Worm (Caenorhabditis elegans) whole organism, L3 larva: ENCODE measurements around the gene C06E1.9.

Experiments used
- ZK546.5 ChIP-seq: sonication (generic microtip); optimal IDR thresholded peaks from 2 replicates; lab custom pipeline; 2017; ENCODE audit warnings: missing biosample characterization, missing genetic modification characterization
- aly-2 ChIP-seq: fragments of 150-350 bp; optimal IDR thresholded peaks from 2 replicates; lab custom pipeline; 2014; ENCODE audit warnings: missing biosample characterization, missing genetic modification characterization
- egl-27 ChIP-seq: sonication (generic microtip); optimal IDR thresholded peaks from 4 replicates; lab custom pipeline; 2017; ENCODE audit warnings: missing biosample characterization, missing genetic modification reagents, missing genetic modification characterization
- fos-1 ChIP-seq: fragments of 150-350 bp; optimal IDR thresholded peaks from 2 replicates; lab custom pipeline; 2014; ENCODE audit warnings: missing biosample characterization, missing genetic modification characterization
- jun-1 ChIP-seq: fragments of 150-350 bp; optimal IDR thresholded peaks from 2 replicates; lab custom pipeline; 2014; ENCODE audit warnings: missing biosample characterization, missing genetic modification reagents, missing genetic modification characterization
- lin-39 ChIP-seq: fragments of 150-350 bp; optimal IDR thresholded peaks from 2 replicates; lab custom pipeline; 2018; ENCODE audit warnings: missing biosample characterization, missing genetic modification reagents, missing genetic modification characterization
- mdl-1 ChIP-seq: fragments of 150-350 bp; optimal IDR thresholded peaks from 2 replicates; lab custom pipeline; 2014; ENCODE audit warnings: missing biosample characterization, missing genetic modification characterization
- nhr-67 ChIP-seq: fragments of 150-350 bp; optimal IDR thresholded peaks from 2 replicates; lab custom pipeline; 2014; ENCODE audit warnings: missing biosample characterization, missing genetic modification characterization
- pqm-1 ChIP-seq: fragments of 150-350 bp; optimal IDR thresholded peaks from 2 replicates; lab custom pipeline; 2017; ENCODE audit warnings: missing biosample characterization, missing genetic modification characterization, inconsistent platforms
- unc-39 ChIP-seq: sonication (generic microtip); optimal IDR thresholded peaks from 4 replicates; lab custom pipeline; 2017; ENCODE audit warnings: missing biosample characterization, missing genetic modification characterization
- unc-62 ChIP-seq: fragments of 150-350 bp; sonication (generic microtip); optimal IDR thresholded peaks from 4 replicates; lab custom pipeline; 2014; ENCODE audit warnings: missing biosample characterization, missing genetic modification reagents, missing genetic modification characterization

- TF ChIP-seq lin-39 (tag; lab: Kevin White, UChicago) (peak; percentile 35), mdl-1 (no peak), ZK546.5 (tag; lab: Kevin White, UChicago) (no peak), jun-1 (no peak), aly-2 (tag; lab: Kevin White, UChicago) (no peak), egl-27 (tag; lab: Kevin White, UChicago) (no peak), nhr-67 (no peak), unc-39 (tag; lab: Kevin White, UChicago) (no peak), unc-62 (GFP tag; lab: Kevin White, UChicago) (no peak), pqm-1 (tag; lab: Kevin White, UChicago) (no peak), fos-1 (tag; lab: Kevin White, UChicago) (no peak)
Measured at ce11 chrIII:8650235-8650817, 40.7 kb upstream of the C06E1.9 start, which contains the start of gene flp-23.
